Fruit fly (Drosophila melanogaster) ovary, adult (tissue): ENCODE results near the gene CG42762.

Source experiments
- CG17801 ChIP-seq: fragments of 200-800 bp; optimal IDR thresholded peaks from 2 replicates; lab custom pipeline; 2019; ENCODE audit warnings: missing biosample characterization, mild to moderate bottlenecking, missing genetic modification characterization, moderate library complexity; ENCODE audit not compliant: partially characterized antibody

Gene CG42762

dm6 chr2L:8146994-8147661, 3.3 kb upstream of the CG42762 start, which contains the start of gene CG31606:
Gene CG31606 (plus strand): TSS chr2L:8147611.
- no peak for TF ChIP-seq CG17801 (GFP tag; lab: Kevin White, UChicago)

- no peak for TF ChIP-seq CG17801 (GFP tag; lab: Kevin White, UChicago)
Measured at dm6 chr2L:8145067-8145808, 1.4 kb upstream of the CG42762 start, which contains the start of the genes CG42763 and CG43394. Gene CG42763 (minus strand): TSS chr2L:8145107. Gene CG43394 (plus strand): TSS chr2L:8145758.

DNA sequence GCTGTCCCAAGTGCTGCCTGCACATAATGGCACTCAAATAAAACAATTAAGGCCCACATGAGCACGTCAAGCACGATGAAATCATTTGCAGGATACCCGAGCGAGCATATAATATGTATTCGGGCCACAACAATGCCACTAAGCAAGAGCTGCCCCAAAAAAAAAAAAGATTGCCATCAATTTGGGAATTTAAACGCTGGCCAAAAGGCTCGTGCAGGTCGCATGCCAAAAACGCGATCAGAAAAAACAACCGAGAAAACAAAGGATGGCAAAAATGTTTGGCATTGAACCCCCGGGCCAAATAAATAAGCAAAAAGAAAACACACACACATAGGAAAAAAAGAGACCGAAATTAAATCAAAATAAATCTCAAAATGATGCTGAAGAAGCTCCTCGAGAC, 1.1 kb downstream of the CG42762 start:
- no peak for TF ChIP-seq CG17801 (GFP tag; lab: Kevin White, UChicago)

dm6 chr2L:8133772-8134386, 10.0 kb downstream of the CG42762 start:
- no peak for TF ChIP-seq CG17801 (GFP tag; lab: Kevin White, UChicago)

- no peak for TF ChIP-seq CG17801 (GFP tag; lab: Kevin White, UChicago)
Measured at dm6 chr2L:8130729-8131128, 13.1 kb downstream of the CG42762 start.

dm6 chr2L:8129996-8130641, 13.7 kb downstream of the CG42762 start:
- no peak for TF ChIP-seq CG17801 (GFP tag; lab: Kevin White, UChicago)

DNA sequence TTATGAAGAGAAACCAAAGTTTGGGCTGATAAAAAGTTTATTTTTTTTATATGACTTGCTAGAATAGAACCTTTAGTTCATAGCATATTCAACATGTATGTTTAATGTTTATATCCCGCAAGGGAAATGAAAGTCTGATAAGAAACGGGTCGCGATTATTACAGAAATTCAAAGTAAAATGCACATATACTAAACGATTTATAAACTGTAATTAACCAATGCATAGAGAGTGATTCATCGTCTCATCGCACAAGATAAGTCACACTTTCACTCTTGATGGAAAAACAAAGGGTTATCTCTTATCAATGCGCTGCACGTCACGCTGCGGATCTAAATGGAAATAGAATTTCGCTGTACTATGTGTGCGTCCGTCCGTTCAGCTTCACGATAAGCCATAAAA, 14.9 kb downstream of the CG42762 start:
- no peak for TF ChIP-seq CG17801 (GFP tag; lab: Kevin White, UChicago)

DNA sequence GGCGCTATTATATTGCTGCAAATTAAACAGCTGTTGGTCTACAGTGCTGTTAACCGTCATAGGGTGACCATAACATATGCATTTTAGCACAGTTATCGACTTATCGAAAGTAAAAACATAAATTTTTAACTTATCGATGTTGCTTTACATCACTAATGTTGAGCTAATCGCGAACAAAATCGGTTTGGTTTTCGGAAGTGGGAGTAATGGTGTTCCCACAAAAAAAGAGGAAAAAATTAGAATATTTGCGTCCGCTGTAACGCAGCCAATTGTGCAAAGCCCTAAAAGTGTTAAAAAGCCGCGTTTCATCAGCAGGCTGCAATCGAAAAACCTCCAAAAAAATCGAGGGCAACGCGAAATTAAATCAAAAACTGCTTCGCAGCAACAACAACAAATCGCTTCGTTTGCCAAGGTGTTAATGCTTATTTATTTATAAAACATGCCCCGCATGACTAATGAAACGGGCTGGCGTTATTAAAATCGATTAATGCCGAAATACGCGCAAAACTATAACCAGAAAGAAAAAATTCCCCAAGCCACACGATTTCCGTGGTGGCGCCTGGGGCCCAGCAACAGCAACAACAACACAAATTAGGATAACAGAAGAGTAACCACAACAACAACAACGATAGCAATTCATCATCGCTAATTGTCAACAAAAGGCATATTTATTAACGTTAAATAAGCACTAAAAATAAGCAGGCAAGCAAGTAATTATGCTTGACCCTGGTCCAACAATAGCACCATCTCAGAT, 16.8 kb downstream of the CG42762 start, which contains the start of the genes CG12375 and CG8668:
CG12375 (minus strand) TSS at position 42 of the 754 bp plus-strand sequence.
CG8668 (plus strand) TSS at position 153 of the 754 bp plus-strand sequence.
- peak; percentile 71 for TF ChIP-seq CG17801 (GFP tag; lab: Kevin White, UChicago)

dm6 chr2L:8123711-8124379, 20.0 kb downstream of the CG42762 start, which contains the start of the genes mon2 and CG8673:
Gene mon2 (minus strand): TSS chr2L:8124010.
Gene CG8673 (plus strand): TSS chr2L:8124329.
- peak; percentile 14 for TF ChIP-seq CG17801 (GFP tag; lab: Kevin White, UChicago)

- no peak for TF ChIP-seq CG17801 (GFP tag; lab: Kevin White, UChicago)
Measured at dm6 chr2L:8116632-8117193, 27.1 kb downstream of the CG42762 start.

dm6 chr2L:8110549-8111438, 33.1 kb downstream of the CG42762 start:
- TF ChIP-seq CG17801 (GFP tag; lab: Kevin White, UChicago) = no peak

dm6 chr2L:8104706-8105105, 39.1 kb downstream of the CG42762 start:
- TF ChIP-seq CG17801 (GFP tag; lab: Kevin White, UChicago) = no peak
